Fruit fly (Drosophila melanogaster) whole organism, wandering third instar larva: ENCODE results near the gene CG4133.

Experiments used
- CG32264 ChIP-seq: fragments of 200-800 bp; sonication (Bioruptor generic); optimal IDR thresholded peaks from 2 replicates; lab custom pipeline; 2016; ENCODE audit warnings: missing biosample characterization, missing genetic modification characterization
- CG9705 ChIP-seq: fragments of 200-800 bp; sonication (Bioruptor generic); optimal IDR thresholded peaks from 2 replicates; lab custom pipeline; 2018; ENCODE audit warnings: missing biosample characterization, mild to moderate bottlenecking, missing genetic modification characterization
- Dfd ChIP-seq: fragments of >200 bp; optimal IDR thresholded peaks from 2 replicates; lab custom pipeline; 2017; ENCODE audit warnings: missing biosample characterization, missing genetic modification characterization
- Dif ChIP-seq: fragments of 200-275, 200-300 bp; sonication (Bioruptor generic); optimal IDR thresholded peaks from 2 replicates; lab custom pipeline; 2018; ENCODE audit warnings: missing biosample characterization, missing genetic modification characterization; ENCODE audit not compliant: partially characterized antibody
- HLH106 ChIP-seq: fragments of 200-800 bp; optimal IDR thresholded peaks from 3 replicates; lab custom pipeline; 2019; ENCODE audit warnings: missing biosample characterization, mild to moderate bottlenecking, missing genetic modification characterization, moderate library complexity
- Hnf4 ChIP-seq: fragments of 200-800 bp; sonication (Bioruptor generic); optimal IDR thresholded peaks from 2 replicates; lab custom pipeline; 2016; ENCODE audit warnings: missing biosample characterization, mild to moderate bottlenecking, missing genetic modification characterization
- Hr83 ChIP-seq: fragments of 200-300 bp; sonication (Bioruptor generic); optimal IDR thresholded peaks from 2 replicates; lab custom pipeline; 2016; ENCODE audit warnings: missing biosample characterization, mild to moderate bottlenecking, missing genetic modification characterization, moderate library complexity; ENCODE audit not compliant: poor library complexity, severe bottlenecking
- Jra ChIP-seq: sonication (Bioruptor generic); optimal IDR thresholded peaks from 2 replicates; lab custom pipeline; 2016; ENCODE audit warnings: missing biosample characterization, missing genetic modification characterization
- Mio ChIP-seq: sonication (Bioruptor generic); optimal IDR thresholded peaks from 2 replicates; lab custom pipeline; 2016; ENCODE audit warnings: missing biosample characterization, missing genetic modification characterization
- Myc ChIP-seq: fragments of >200 bp; optimal IDR thresholded peaks from 2 replicates; lab custom pipeline; 2017
- N ChIP-seq: fragments of >200 bp; optimal IDR thresholded peaks from 2 replicates; lab custom pipeline; 2018; ENCODE audit warnings: missing biosample characterization, missing external identifiers, missing genetic modification characterization
- Rel ChIP-seq, 2 experiments: fragments of 200-800 bp; sonication (Bioruptor generic) in 1 of 2; optimal IDR thresholded peaks; 2 replicates in 1 of 2; 3 replicates in 1 of 2; lab custom pipeline; 2016 to 2019; ENCODE audit warnings: mild to moderate bottlenecking in 2 of 2, missing biosample characterization in 2 of 2, missing genetic modification characterization in 2 of 2, moderate library complexity in 1 of 2
- Sp1 ChIP-seq: fragments of 200-800 bp; sonication (Bioruptor generic); optimal IDR thresholded peaks from 3 replicates; lab custom pipeline; 2019; ENCODE audit warnings: missing biosample characterization, mild to moderate bottlenecking, missing genetic modification characterization, moderate library complexity
- Vsx2 ChIP-seq: fragments of 200-300, 225-300 bp; sonication (Bioruptor generic); optimal IDR thresholded peaks from 2 replicates; lab custom pipeline; 2018; ENCODE audit warnings: missing biosample characterization, missing genetic modification characterization; ENCODE audit not compliant: partially characterized antibody
- br ChIP-seq: fragments of 200-800 bp; sonication (Bioruptor generic); optimal IDR thresholded peaks from 2 replicates; lab custom pipeline; 2016; ENCODE audit warnings: missing biosample characterization, missing genetic modification characterization
- brk ChIP-seq: fragments of 200-800 bp; sonication (Bioruptor generic); optimal IDR thresholded peaks from 2 replicates; lab custom pipeline; 2016; ENCODE audit warnings: missing biosample characterization, mild to moderate bottlenecking, missing genetic modification characterization
- dl ChIP-seq, 2 experiments: fragments of 175-275, 200-275 bp in 1 of 2; fragments of 200-275 bp in 1 of 2; sonication (Bioruptor generic); optimal IDR thresholded peaks; lab custom pipeline; 2018; ENCODE audit warnings: mild to moderate bottlenecking in 2 of 2, missing biosample characterization in 2 of 2, missing genetic modification characterization in 2 of 2, moderate library complexity in 2 of 2; ENCODE audit not compliant: partially characterized antibody in 2 of 2, insufficient read depth in 1 of 2
- dmrt93B ChIP-seq: fragments of 200-800 bp; sonication (Bioruptor generic); optimal IDR thresholded peaks from 2 replicates; lab custom pipeline; 2018; ENCODE audit warnings: missing biosample characterization, mild to moderate bottlenecking, missing genetic modification characterization
- dsf ChIP-seq: sonication (Bioruptor generic); optimal IDR thresholded peaks from 2 replicates; lab custom pipeline; 2016; ENCODE audit warnings: missing biosample characterization, missing genetic modification characterization, borderline replicate concordance
- ey ChIP-seq: fragments of 200-800 bp; sonication (Bioruptor generic); optimal IDR thresholded peaks from 2 replicates; lab custom pipeline; 2016; ENCODE audit warnings: missing biosample characterization, missing genetic modification characterization
- foxo ChIP-seq, 2 experiments: fragments of 200-800 bp; sonication (Bioruptor generic); optimal IDR thresholded peaks; 2 replicates in 1 of 2; 3 replicates in 1 of 2; lab custom pipeline; 2016 to 2017; ENCODE audit warnings: missing biosample characterization in 2 of 2, missing genetic modification characterization in 2 of 2
- fru ChIP-seq: fragments of 200-800 bp; sonication (Bioruptor generic); optimal IDR thresholded peaks from 3 replicates; lab custom pipeline; 2016; ENCODE audit warnings: missing biosample characterization, mild to moderate bottlenecking, missing genetic modification characterization
- h ChIP-seq: fragments of 200-800 bp; sonication (Bioruptor generic); optimal IDR thresholded peaks from 3 replicates; lab custom pipeline; 2016; ENCODE audit warnings: missing biosample characterization, mild to moderate bottlenecking, missing genetic modification characterization
- jim ChIP-seq: fragments of 175-275, 200-325 bp; sonication (Bioruptor generic); optimal IDR thresholded peaks from 2 replicates; lab custom pipeline; 2016; ENCODE audit warnings: missing biosample characterization, mild to moderate bottlenecking, missing genetic modification characterization
- lola ChIP-seq: fragments of >200 bp; optimal IDR thresholded peaks from 2 replicates; lab custom pipeline; 2017; ENCODE audit warnings: missing biosample characterization, missing genetic modification characterization
- pan ChIP-seq: fragments of >200 bp; optimal IDR thresholded peaks from 2 replicates; lab custom pipeline; 2017
- psq ChIP-seq: fragments of 200-800 bp; sonication (Bioruptor generic); optimal IDR thresholded peaks from 3 replicates; lab custom pipeline; 2017; ENCODE audit warnings: missing biosample characterization, mild to moderate bottlenecking, missing genetic modification characterization, moderate library complexity
- sv ChIP-seq: fragments of 200-800 bp; sonication (Bioruptor generic); optimal IDR thresholded peaks from 3 replicates; lab custom pipeline; 2016; ENCODE audit warnings: missing biosample characterization, missing genetic modification characterization
- usp ChIP-seq: fragments of >200 bp; optimal IDR thresholded peaks from 2 replicates; lab custom pipeline; 2017; ENCODE audit warnings: missing biosample characterization, missing genetic modification characterization

The CG4133 gene

dm6 chr2L:498474-498821, 43.1 kb downstream of the CG4133 start:
- TF ChIP-seq Hnf4 (GFP tag; lab: Kevin White, UChicago) = no peak
- no peak for TF ChIP-seq dmrt93B (GFP tag; lab: Kevin White, UChicago)
- no peak for TF ChIP-seq sv
- TF ChIP-seq brk (GFP tag; lab: Kevin White, UChicago) = no peak
- TF ChIP-seq jim (GFP tag; lab: Kevin White, UChicago) = no peak
- TF ChIP-seq Myc (lab: Kevin White, UChicago) = no peak
- TF ChIP-seq Mio (GFP tag; lab: Kevin White, UChicago) = no peak

DNA sequence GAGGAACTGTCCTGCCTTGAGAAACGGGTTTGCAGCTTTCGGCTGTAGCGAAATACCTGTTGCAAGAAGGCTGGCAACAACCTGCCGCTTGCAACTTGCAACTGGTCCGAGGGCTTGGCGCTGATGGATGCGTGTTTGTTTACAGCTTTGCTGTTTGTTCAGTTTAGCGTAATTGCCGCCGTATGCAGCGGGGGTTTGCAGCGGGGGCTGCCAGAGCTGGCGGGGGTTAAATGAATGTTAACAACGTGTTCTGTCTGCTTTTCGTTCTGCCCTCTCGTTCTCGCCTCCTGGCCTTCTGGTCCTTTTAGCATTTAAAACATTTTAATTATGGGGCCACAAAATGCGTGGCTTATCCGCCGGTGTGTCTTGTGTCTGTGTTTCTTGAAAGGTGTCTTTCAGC, 44.6 kb downstream of the CG4133 start:
- TF ChIP-seq psq (GFP tag; lab: Kevin White, UChicago) (peak; percentile 19), dmrt93B (GFP tag; lab: Kevin White, UChicago) (no peak)
- TF ChIP-seq, all 38 proteins: peak for 1

DNA sequence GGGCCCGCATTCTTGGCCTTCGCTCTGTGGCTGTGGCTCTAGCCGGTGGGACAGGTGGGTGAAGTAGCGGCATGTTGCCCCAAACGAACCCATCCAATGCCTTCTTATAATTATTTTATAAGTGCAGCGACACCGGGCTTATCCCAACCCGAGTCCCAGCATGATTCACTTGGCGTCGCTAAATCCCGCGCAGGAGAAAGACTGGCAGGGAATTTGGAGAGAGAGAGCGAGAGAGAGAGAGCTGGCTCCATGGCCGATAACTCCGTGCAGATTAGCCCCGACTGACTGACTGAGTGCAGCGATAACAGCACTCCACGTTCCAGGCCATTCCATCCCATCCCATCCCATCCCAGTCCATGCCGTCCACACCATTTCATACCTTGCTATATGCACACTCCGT, 46.3 kb downstream of the CG4133 start:
- no peak for TF ChIP-seq Hnf4 (GFP tag; lab: Kevin White, UChicago)
- peak; percentile 50 for TF ChIP-seq Dif
- no peak for TF ChIP-seq usp (GFP tag; lab: Kevin White, UChicago)
- peak; percentile 4 to 49 for TF ChIP-seq dl (GFP tag; optimal IDR thresholded peaks at IDR 0.05; lab: Kevin White, UChicago; ENCODE audit: insufficient read depth in 1 of 2, partially characterized antibody in 2 of 2)
- TF ChIP-seq, all 38 proteins: peak for 2

DNA sequence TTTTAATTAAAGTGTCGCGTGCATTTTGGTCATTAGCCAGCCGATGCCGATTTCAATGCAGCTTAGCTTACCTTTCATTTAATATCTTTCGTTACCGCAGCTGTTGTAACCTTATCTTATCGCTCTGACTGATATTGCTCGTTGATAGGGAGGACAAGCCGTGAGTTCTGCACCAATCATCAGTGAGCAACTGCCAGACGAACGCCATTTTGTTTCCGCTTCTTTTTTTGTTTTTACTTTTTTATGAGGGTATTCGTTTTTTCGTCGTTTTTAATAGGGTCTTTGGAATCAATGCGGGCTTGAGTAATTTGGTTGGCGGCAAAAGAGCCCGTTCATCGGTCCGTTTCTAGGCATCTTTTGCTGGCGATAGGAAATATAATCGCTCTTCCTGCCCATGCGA, 49.7 kb downstream of the CG4133 start:
- TF ChIP-seq Dfd (GFP tag; lab: Kevin White, UChicago) = no peak
- TF ChIP-seq br (GFP tag; lab: Kevin White, UChicago) = no peak
- no peak for TF ChIP-seq psq (GFP tag; lab: Kevin White, UChicago)
- TF ChIP-seq HLH106 (tag; lab: Kevin White, UChicago) = no peak
- TF ChIP-seq CG32264 (GFP tag; lab: Kevin White, UChicago) = no peak
- no peak for TF ChIP-seq Hr83 (GFP tag; lab: Kevin White, UChicago)
- TF ChIP-seq ey (GFP tag; lab: Kevin White, UChicago) = no peak
- TF ChIP-seq CG9705 = no peak
- no peak for TF ChIP-seq Sp1
- TF ChIP-seq lola (GFP tag; lab: Kevin White, UChicago) = no peak
- TF ChIP-seq Jra = no peak
- no peak for TF ChIP-seq h (GFP tag; lab: Kevin White, UChicago)
- TF ChIP-seq dl (GFP tag; optimal IDR thresholded peaks at IDR 0.05; lab: Kevin White, UChicago; ENCODE audit: insufficient read depth in 1 of 2, partially characterized antibody in 2 of 2) = no peak
- TF ChIP-seq Rel (GFP tag; optimal IDR thresholded peaks at IDR 0.05; lab: Kevin White, UChicago) = no peak
- TF ChIP-seq Rel (tag; optimal IDR thresholded peaks at IDR 0.05; lab: Kevin White, UChicago) = no peak
- no peak for TF ChIP-seq N
- no peak for TF ChIP-seq Mio (GFP tag; lab: Kevin White, UChicago)
- no peak for TF ChIP-seq foxo (GFP tag; optimal IDR thresholded peaks at IDR 0.05; lab: Kevin White, UChicago)

- TF ChIP-seq lola (GFP tag; lab: Kevin White, UChicago) = no peak
- no peak for TF ChIP-seq CG32264 (GFP tag; lab: Kevin White, UChicago)
- no peak for TF ChIP-seq pan (lab: Kevin White, UChicago)
- no peak for TF ChIP-seq Rel (GFP tag; optimal IDR thresholded peaks at IDR 0.05; lab: Kevin White, UChicago)
- TF ChIP-seq Rel (tag; optimal IDR thresholded peaks at IDR 0.05; lab: Kevin White, UChicago) = peak; percentile 6
- TF ChIP-seq N = no peak
- TF ChIP-seq dsf (GFP tag; lab: Kevin White, UChicago) = no peak
- no peak for TF ChIP-seq ey (GFP tag; lab: Kevin White, UChicago)
- TF ChIP-seq, all 38 proteins: peak for 1
These were observed 51.1 kb downstream of the CG4133 start for dm6 chr2L:506443-506842.

DNA sequence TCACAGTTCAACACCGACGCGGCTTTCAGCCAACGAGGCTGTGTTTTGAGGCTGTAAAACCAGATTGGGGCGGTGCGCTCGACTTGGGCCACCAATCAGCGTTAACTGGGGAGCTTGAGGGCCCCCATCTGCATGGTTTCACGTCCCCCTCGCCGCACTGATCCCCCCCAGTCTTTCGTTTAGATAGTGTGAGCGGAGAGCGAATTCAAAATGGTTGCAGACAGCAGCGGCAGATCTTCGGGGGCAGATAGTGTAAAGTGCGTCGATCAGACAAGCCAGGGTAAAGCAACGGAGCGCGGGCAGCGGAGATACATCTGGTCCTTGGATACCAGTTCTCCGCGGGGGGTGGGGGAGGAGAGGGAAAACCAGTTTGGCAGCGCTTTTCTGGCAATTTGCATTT, 51.8 kb downstream of the CG4133 start:
- TF ChIP-seq dl (GFP tag; optimal IDR thresholded peaks at IDR 0.05; lab: Kevin White, UChicago; ENCODE audit: insufficient read depth in 1 of 2, partially characterized antibody in 2 of 2) = peak in 1 of 2 experiments; percentile 20
- TF ChIP-seq fru (GFP tag; lab: Kevin White, UChicago) = no peak
- peak; percentile 44 for TF ChIP-seq Dif
- no peak for TF ChIP-seq Dfd (GFP tag; lab: Kevin White, UChicago)
- TF ChIP-seq psq (GFP tag; lab: Kevin White, UChicago) = peak; percentile 31
- TF ChIP-seq foxo (GFP tag; optimal IDR thresholded peaks at IDR 0.05; lab: Kevin White, UChicago) = no peak
- TF ChIP-seq Vsx2 = peak; percentile 45
- no peak for TF ChIP-seq Mio (GFP tag; lab: Kevin White, UChicago)
